Fruit fly (Drosophila melanogaster) whole organism, embryonic: ENCODE data around the gene RpL10Ab.

Experiments
- Adf1 ChIP-seq: fragments of 200-800 bp; sonication (Bioruptor generic); IDR thresholded peaks from 2 replicates; pipeline ENCODE4 v1.3.6; 2022; ENCODE audit warnings: missing biosample characterization, missing genetic modification characterization
- Bteb2 ChIP-seq: fragments of 200-800 bp; sonication (Bioruptor generic); optimal IDR thresholded peaks from 2 replicates; lab custom pipeline; 2016; ENCODE audit warnings: missing biosample characterization, missing genetic modification characterization
- CG10209 ChIP-seq: fragments of 200-800 bp; sonication (Bioruptor generic); optimal IDR thresholded peaks from 3 replicates; lab custom pipeline; 2017; ENCODE audit warnings: missing biosample characterization, mild to moderate bottlenecking, missing genetic modification characterization, missing genetic modification reagents
- CG10543 ChIP-seq: fragments of 200-800 bp; sonication (Bioruptor generic); optimal IDR thresholded peaks from 3 replicates; lab custom pipeline; 2017; ENCODE audit warnings: missing biosample characterization, mild to moderate bottlenecking, missing genetic modification characterization, moderate library complexity
- CG12155 ChIP-seq: fragments of 200-800 bp; sonication (Bioruptor generic); optimal IDR thresholded peaks from 3 replicates; lab custom pipeline; 2016; ENCODE audit warnings: missing biosample characterization, missing genetic modification characterization
- CG12769 ChIP-seq: fragments of 200-800 bp; sonication (Bioruptor generic); optimal IDR thresholded peaks from 2 replicates; lab custom pipeline; 2019; ENCODE audit warnings: missing biosample characterization, mild to moderate bottlenecking, missing genetic modification characterization, moderate library complexity
- CG13424 ChIP-seq: fragments of 200-800 bp; sonication (Bioruptor generic); optimal IDR thresholded peaks from 2 replicates; lab custom pipeline; 2019; ENCODE audit warnings: missing biosample characterization, mild to moderate bottlenecking, missing genetic modification characterization, moderate library complexity
- CG14050 ChIP-seq: fragments of 200-800 bp; sonication (Bioruptor generic); IDR thresholded peaks from 3 replicates; pipeline ENCODE4 v1.3.6; 2022; ENCODE audit warnings: missing biosample characterization, missing genetic modification characterization
- CG14441 ChIP-seq: fragments of 200-800 bp; sonication (Bioruptor generic); IDR thresholded peaks from 2 replicates; pipeline ENCODE4 v1.3.6; 2022; ENCODE audit warnings: missing biosample characterization, missing genetic modification characterization
- CG16863 ChIP-seq: fragments of 200-800 bp; sonication (Bioruptor generic); optimal IDR thresholded peaks from 3 replicates; lab custom pipeline; 2016; ENCODE audit warnings: missing biosample characterization, missing genetic modification characterization
- CG17328 ChIP-seq: fragments of 200-800 bp; sonication (Bioruptor generic); IDR thresholded peaks from 2 replicates; pipeline ENCODE4 v1.3.6; 2022; ENCODE audit warnings: missing biosample characterization, missing genetic modification characterization
- CG18599 ChIP-seq: fragments of 200-800 bp; sonication (Bioruptor generic); optimal IDR thresholded peaks from 3 replicates; lab custom pipeline; 2017; ENCODE audit warnings: missing biosample characterization, missing genetic modification characterization, mild to moderate bottlenecking, moderate library complexity, missing genetic modification reagents
- CG2120 ChIP-seq: fragments of 200-800 bp; sonication (Bioruptor generic); optimal IDR thresholded peaks from 3 replicates; lab custom pipeline; 2016; ENCODE audit warnings: missing biosample characterization, missing genetic modification characterization
- CG2678 ChIP-seq: fragments of 200-800 bp; sonication (Bioruptor generic); optimal IDR thresholded peaks from 3 replicates; lab custom pipeline; 2019; ENCODE audit warnings: missing biosample characterization, mild to moderate bottlenecking, missing genetic modification characterization, moderate library complexity
- CG2712 ChIP-seq: fragments of 200-800 bp; optimal IDR thresholded peaks from 3 replicates; lab custom pipeline; 2019; ENCODE audit warnings: missing biosample characterization, mild to moderate bottlenecking, missing genetic modification characterization, moderate library complexity
- CG31224 ChIP-seq: fragments of 200-800 bp; sonication (Bioruptor generic); IDR thresholded peaks from 2 replicates; pipeline ENCODE4 v1.3.6; 2022; ENCODE audit warnings: missing biosample characterization, missing genetic modification characterization
- CG31388 ChIP-seq: fragments of 200-800 bp; sonication (Bioruptor generic); optimal IDR thresholded peaks from 2 replicates; lab custom pipeline; 2016; ENCODE audit warnings: missing biosample characterization, missing genetic modification characterization
- CG32532 ChIP-seq: fragments of 200-800 bp; sonication (Bioruptor generic); IDR thresholded peaks from 2 replicates; pipeline ENCODE4 v1.3.6; 2022; ENCODE audit warnings: missing biosample characterization, missing genetic modification characterization
- CG32767 ChIP-seq: fragments of 200-800 bp; sonication (Bioruptor generic); IDR thresholded peaks from 2 replicates; pipeline ENCODE4 v1.3.6; 2022; ENCODE audit warnings: missing biosample characterization, missing genetic modification characterization
- CG34422 ChIP-seq: fragments of 200-800 bp; sonication (Bioruptor generic); IDR thresholded peaks from 3 replicates; pipeline ENCODE4 v1.3.6; 2022; ENCODE audit warnings: missing biosample characterization, missing genetic modification characterization
- CG42726 ChIP-seq: fragments of 200-800 bp; sonication (Bioruptor generic); IDR thresholded peaks from 2 replicates; pipeline ENCODE4 v1.3.6; 2022; ENCODE audit warnings: missing biosample characterization, missing genetic modification characterization; ENCODE audit not compliant: partially characterized antibody
- CG7271 ChIP-seq: fragments of 200-800 bp; sonication (Bioruptor generic); optimal IDR thresholded peaks from 2 replicates; lab custom pipeline; 2018; ENCODE audit warnings: missing biosample characterization, mild to moderate bottlenecking, missing genetic modification characterization, moderate library complexity
- CG7928 ChIP-seq: fragments of 200-800 bp; sonication (Bioruptor generic); optimal IDR thresholded peaks from 2 replicates; lab custom pipeline; 2017; ENCODE audit warnings: missing biosample characterization, mild to moderate bottlenecking, missing genetic modification characterization
- Camta ChIP-seq: fragments of 200-800 bp; sonication (Bioruptor generic); optimal IDR thresholded peaks from 2 replicates; lab custom pipeline; 2016; ENCODE audit warnings: missing biosample characterization, missing genetic modification characterization
- Chrac-16 ChIP-seq: fragments of 200-800 bp; sonication (Bioruptor generic); optimal IDR thresholded peaks from 3 replicates; lab custom pipeline; 2016; ENCODE audit warnings: missing biosample characterization, missing genetic modification characterization
- Fer3 ChIP-seq: fragments of 200-800 bp; sonication (Bioruptor generic); optimal IDR thresholded peaks from 2 replicates; lab custom pipeline; 2018; ENCODE audit warnings: missing biosample characterization, mild to moderate bottlenecking, missing genetic modification characterization, moderate library complexity
- Hsf ChIP-seq: fragments of 200-800 bp; sonication (Bioruptor generic); optimal IDR thresholded peaks from 3 replicates; lab custom pipeline; 2016; ENCODE audit warnings: missing biosample characterization, missing genetic modification characterization
- Pdp1 ChIP-seq, 2 experiments: fragments of 200-800 bp; sonication (Bioruptor generic); optimal IDR thresholded peaks; 3 replicates each; lab custom pipeline; 2016; ENCODE audit warnings: missing biosample characterization in 2 of 2, missing genetic modification characterization in 2 of 2, mild to moderate bottlenecking in 1 of 2, moderate library complexity in 1 of 2
- Poxn ChIP-seq: fragments of 200-800 bp; sonication (Bioruptor generic); IDR thresholded peaks from 2 replicates; pipeline ENCODE4 v1.3.6; 2022; ENCODE audit warnings: missing biosample characterization, missing genetic modification characterization
- Sox102F ChIP-seq: fragments of 200-800 bp; sonication (Bioruptor generic); optimal IDR thresholded peaks from 2 replicates; lab custom pipeline; 2018; ENCODE audit warnings: missing biosample characterization, mild to moderate bottlenecking, missing genetic modification characterization, moderate library complexity
- YL-1 ChIP-seq: fragments of 200-800 bp; sonication (Bioruptor generic); optimal IDR thresholded peaks from 3 replicates; lab custom pipeline; 2017; ENCODE audit warnings: missing biosample characterization, mild to moderate bottlenecking, missing genetic modification characterization
- abd-A ChIP-seq: fragments of 200-800 bp; sonication (Bioruptor generic); optimal IDR thresholded peaks from 3 replicates; lab custom pipeline; 2019; ENCODE audit warnings: missing biosample characterization, mild to moderate bottlenecking, missing genetic modification characterization, moderate library complexity
- al ChIP-seq: fragments of 200-800 bp; sonication (Bioruptor generic); IDR thresholded peaks from 2 replicates; pipeline ENCODE4 v1.3.6; 2022; ENCODE audit warnings: missing biosample characterization, missing genetic modification characterization
- az2 ChIP-seq: fragments of 200-800 bp; sonication (Bioruptor generic); optimal IDR thresholded peaks from 3 replicates; lab custom pipeline; 2016; ENCODE audit warnings: missing biosample characterization, missing genetic modification characterization
- bab2 ChIP-seq: fragments of 200-800 bp; sonication (Bioruptor generic); optimal IDR thresholded peaks from 2 replicates; lab custom pipeline; 2016; ENCODE audit warnings: missing biosample characterization, missing genetic modification characterization
- bcd ChIP-seq: fragments of 200-800 bp; sonication (Bioruptor generic); optimal IDR thresholded peaks from 2 replicates; lab custom pipeline; 2017; ENCODE audit warnings: missing biosample characterization, mild to moderate bottlenecking, missing genetic modification characterization
- bsh ChIP-seq, 2 experiments: fragments of 200-800 bp; sonication (Bioruptor generic); optimal IDR thresholded peaks; 2 replicates each; lab custom pipeline; 2017 to 2018; ENCODE audit warnings: mild to moderate bottlenecking in 2 of 2, missing biosample characterization in 2 of 2, missing genetic modification characterization in 2 of 2, moderate library complexity in 1 of 2
- caup ChIP-seq: fragments of 200-800 bp; sonication (Bioruptor generic); optimal IDR thresholded peaks from 3 replicates; lab custom pipeline; 2017; ENCODE audit warnings: missing biosample characterization, mild to moderate bottlenecking, missing genetic modification characterization, moderate library complexity; ENCODE audit not compliant: severe bottlenecking
- dysf ChIP-seq: fragments of 200-800 bp; sonication (Bioruptor generic); IDR thresholded peaks from 3 replicates; pipeline ENCODE4 v1.3.6; 2022; ENCODE audit warnings: missing biosample characterization, missing genetic modification characterization
- esg ChIP-seq: fragments of 200-800 bp; sonication (Bioruptor generic); conservative IDR thresholded peaks from 2 replicates; pipeline ENCODE4 v1.3.6; 2022; ENCODE audit warnings: missing biosample characterization, missing genetic modification characterization
- fd3F ChIP-seq: fragments of 200-800 bp; sonication (Bioruptor generic); optimal IDR thresholded peaks from 2 replicates; lab custom pipeline; 2018; ENCODE audit warnings: missing biosample characterization, mild to moderate bottlenecking, missing genetic modification characterization, moderate library complexity
- mam ChIP-seq: fragments of 200-800 bp; sonication (Bioruptor generic); optimal IDR thresholded peaks from 3 replicates; lab custom pipeline; 2016; ENCODE audit warnings: missing biosample characterization, missing genetic modification characterization
- oc ChIP-seq: fragments of 200-800 bp; sonication (Bioruptor generic); optimal IDR thresholded peaks from 2 replicates; lab custom pipeline; 2018; ENCODE audit warnings: missing biosample characterization, mild to moderate bottlenecking, missing genetic modification characterization, moderate library complexity
- onecut ChIP-seq: fragments of 200-800 bp; sonication (Bioruptor generic); IDR thresholded peaks from 2 replicates; pipeline ENCODE4 v1.3.6; 2022; ENCODE audit warnings: missing biosample characterization, missing genetic modification characterization
- p53 ChIP-seq: fragments of 200-800 bp; sonication (Bioruptor generic); optimal IDR thresholded peaks from 2 replicates; lab custom pipeline; 2016; ENCODE audit warnings: missing biosample characterization, missing genetic modification characterization
- pum ChIP-seq: fragments of 200-800 bp; sonication (Bioruptor generic); optimal IDR thresholded peaks from 2 replicates; lab custom pipeline; 2016; ENCODE audit warnings: missing biosample characterization, missing genetic modification characterization
- sens ChIP-seq: fragments of 200-800 bp; sonication (Bioruptor generic); peaks from one replicate; lab custom pipeline; 2016; ENCODE audit warnings: missing biosample characterization, missing genetic modification characterization
- seq ChIP-seq: fragments of 200-800 bp; sonication (Bioruptor generic); IDR thresholded peaks from 2 replicates; pipeline ENCODE4 v1.3.6; 2022; ENCODE audit warnings: missing biosample characterization, missing genetic modification characterization
- sisA ChIP-seq: fragments of 200-800 bp; sonication (Bioruptor generic); IDR thresholded peaks from 2 replicates; pipeline ENCODE4 v1.3.6; 2022; ENCODE audit warnings: missing biosample characterization, missing genetic modification characterization
- ttk ChIP-seq: fragments of 200-800 bp; sonication (Bioruptor generic); IDR thresholded peaks from 2 replicates; pipeline ENCODE4 v2.1.2; 2022; ENCODE audit warnings: missing biosample characterization, missing genetic modification characterization
- zfh2 ChIP-seq: fragments of 200-800 bp; sonication (Bioruptor generic); optimal IDR thresholded peaks from 2 replicates; lab custom pipeline; 2016; ENCODE audit warnings: missing biosample characterization, missing genetic modification characterization

Gene RpL10Ab

DNA sequence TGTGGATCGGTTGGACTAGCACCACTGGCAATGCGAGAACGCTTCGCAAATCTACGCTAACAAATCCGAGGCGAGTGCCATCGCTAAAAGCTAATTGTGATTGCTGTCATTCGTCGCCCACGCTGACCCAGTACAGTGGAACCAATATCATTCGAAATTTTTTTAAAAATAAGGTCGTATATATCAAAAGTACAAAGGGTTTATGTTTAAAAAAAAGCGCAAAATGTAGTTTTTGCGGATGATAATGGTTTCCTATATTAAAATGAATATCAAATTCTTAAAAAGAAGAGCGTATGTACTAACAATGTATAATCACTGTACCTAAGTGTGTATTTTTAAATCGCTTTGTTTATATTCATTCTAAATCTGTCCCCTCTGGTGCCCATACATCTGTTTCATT is 37.4 kb upstream of the RpL10Ab start (continued):
- peak; percentile 18 for TF ChIP-seq caup (GFP tag; lab: Kevin White, UChicago)
- peak; percentile 0 for TF ChIP-seq pum (GFP tag; lab: Kevin White, UChicago)
- no peak for TF ChIP-seq bab2 (GFP tag; lab: Kevin White, UChicago)
- peak; percentile 9 for TF ChIP-seq Hsf (GFP tag; lab: Kevin White, UChicago)
- peak; percentile 78 for TF ChIP-seq CG32532 (GFP tag; lab: Robert Waterston, UW)
- TF ChIP-seq CG12155 (GFP tag; lab: Kevin White, UChicago) = peak; percentile 23
- peak; percentile 47; the same call in 1 of the 2 replicates for TF ChIP-seq CG32767 (GFP tag; lab: Robert Waterston, UW)
- TF ChIP-seq sisA (GFP tag; lab: Robert Waterston, UW) = peak; percentile 34; the same call in 1 of the 2 replicates
- TF ChIP-seq CG10543 = peak; percentile 67
- peak; percentile 48 for TF ChIP-seq bcd (GFP tag; lab: Kevin White, UChicago)
- no peak for TF ChIP-seq CG2678 (tag; lab: Kevin White, UChicago)
- 0 out of 2 replicates have a peak, but pooled peaks have one; percentile 24 for TF ChIP-seq Adf1
- peak; percentile 19 for TF ChIP-seq Camta (GFP tag; lab: Kevin White, UChicago)
- peak; percentile 27; the same call in 1 of the 2 replicates for TF ChIP-seq CG31224 (GFP tag; lab: Robert Waterston, UW)
- no peak for TF ChIP-seq abd-A
- TF ChIP-seq esg (GFP tag; lab: Robert Waterston, UW) = peak; percentile 54
- peak; percentile 62; the same call in 1 of the 2 replicates for TF ChIP-seq seq (GFP tag; lab: Robert Waterston, UW)
- TF ChIP-seq CG10209 (GFP tag; lab: Kevin White, UChicago) = peak; percentile 29
- TF ChIP-seq Chrac-16 (GFP tag; lab: Kevin White, UChicago) = peak; percentile 13
- peak; percentile 48 for TF ChIP-seq fd3F (GFP tag; lab: Kevin White, UChicago)
- no peak for TF ChIP-seq CG42726 (GFP tag; lab: Robert Waterston, UW)
- no peak for TF ChIP-seq CG2712 (tag; lab: Kevin White, UChicago)
- peak; percentile 69 for TF ChIP-seq CG13424 (tag; lab: Kevin White, UChicago)
- peak; percentile 15 for TF ChIP-seq Bteb2 (GFP tag; lab: Kevin White, UChicago)
- TF ChIP-seq ttk (GFP tag; lab: Robert Waterston, UW) = no peak
- TF ChIP-seq bsh (GFP tag; optimal IDR thresholded peaks at IDR 0.05; lab: Kevin White, UChicago) = peak in 1 of 2 experiments; percentile 34
- TF ChIP-seq Poxn (GFP tag; lab: Robert Waterston, UW) = no peak
- peak; percentile 15 for TF ChIP-seq zfh2 (GFP tag; lab: Kevin White, UChicago)
- TF ChIP-seq CG14441 = peak; percentile 65
- peak; percentile 13 for TF ChIP-seq CG31388
- 0 out of 3 replicates have a peak, but pooled peaks have one; percentile 31 for TF ChIP-seq CG34422
- peak; percentile 71 for TF ChIP-seq CG2120
- no peak for TF ChIP-seq onecut (GFP tag; lab: Robert Waterston, UW)
- TF ChIP-seq az2 = peak; percentile 26
- TF ChIP-seq CG17328 (GFP tag; lab: Robert Waterston, UW) = peak; percentile 37; the same call in 1 of the 2 replicates
- TF ChIP-seq YL-1 (GFP tag; lab: Kevin White, UChicago) = peak; percentile 17
- TF ChIP-seq mam (GFP tag; lab: Kevin White, UChicago) = peak; percentile 47
- TF ChIP-seq CG7271 (tag; lab: Kevin White, UChicago) = no peak
- peak in 1 of 2 experiments; percentile 7 for TF ChIP-seq Pdp1 (GFP tag; optimal IDR thresholded peaks at IDR 0.05; lab: Kevin White, UChicago)
- TF ChIP-seq CG7928 = peak; percentile 17
- TF ChIP-seq sens (GFP tag; lab: Kevin White, UChicago) = peak; percentile 60
- peak; percentile 19 for TF ChIP-seq CG16863 (GFP tag; lab: Kevin White, UChicago)
- TF ChIP-seq CG12769 (tag; lab: Kevin White, UChicago) = no peak
- no peak for TF ChIP-seq p53
- TF ChIP-seq Sox102F = peak; percentile 74
- TF ChIP-seq CG18599 (GFP tag; lab: Kevin White, UChicago) = peak; percentile 58
- TF ChIP-seq dysf = peak; percentile 80
- TF ChIP-seq al = peak; percentile 61
- TF ChIP-seq CG14050 (GFP tag; lab: Robert Waterston, UW) = no peak; the same call in 2 of the 3 replicates
- TF ChIP-seq Fer3 (tag; lab: Kevin White, UChicago) = peak; percentile 57
- no peak for TF ChIP-seq oc (tag; lab: Kevin White, UChicago)
